Fruit fly (Drosophila melanogaster) whole organism, wandering third instar larva: Measurements from ENCODE around the gene CG8301.

ENCODE experiments used
- Hr83 ChIP-seq: fragments of 200-300 bp; sonication (Bioruptor generic); optimal IDR thresholded peaks from 2 replicates; lab custom pipeline; 2016; ENCODE audit warnings: missing biosample characterization, mild to moderate bottlenecking, missing genetic modification characterization, moderate library complexity; ENCODE audit not compliant: poor library complexity, severe bottlenecking
- dl ChIP-seq, 2 experiments: fragments of 175-275, 200-275 bp in 1 of 2; fragments of 200-275 bp in 1 of 2; sonication (Bioruptor generic); optimal IDR thresholded peaks; lab custom pipeline; 2018; ENCODE audit warnings: mild to moderate bottlenecking in 2 of 2, missing biosample characterization in 2 of 2, missing genetic modification characterization in 2 of 2, moderate library complexity in 2 of 2; ENCODE audit not compliant: partially characterized antibody in 2 of 2, insufficient read depth in 1 of 2

DNA sequence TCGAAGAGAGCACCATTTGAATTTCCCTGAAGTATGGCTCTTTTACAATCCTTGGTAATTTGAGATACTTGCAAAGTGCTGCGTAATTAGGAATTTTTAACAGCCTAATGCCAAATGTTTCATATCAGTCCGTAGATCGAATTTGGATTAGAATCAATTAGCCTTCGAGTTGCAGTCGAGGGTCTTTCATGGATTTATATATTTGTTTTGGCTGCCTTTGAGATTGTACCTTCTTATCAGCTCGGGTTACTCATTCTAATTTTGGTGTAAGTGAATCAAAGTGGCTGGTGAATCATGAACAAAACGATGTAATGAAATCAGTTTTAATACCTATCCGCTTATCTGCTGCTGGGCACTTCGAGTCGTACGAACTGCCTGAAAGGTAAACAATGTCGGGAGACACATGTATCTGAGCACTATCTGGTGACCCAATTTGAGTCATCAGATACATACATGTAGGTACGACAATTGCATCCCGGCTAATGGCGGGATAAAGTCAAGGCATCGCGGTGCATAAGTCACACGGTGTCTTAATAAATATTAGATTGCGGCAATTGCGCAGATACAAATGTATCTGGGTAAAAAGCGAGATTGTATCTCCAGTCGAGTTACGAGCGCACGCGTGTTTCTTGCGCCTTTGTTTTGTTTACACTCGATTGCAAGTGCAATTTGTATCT is 14.7 kb downstream of the CG8301 start:
- no peak for TF ChIP-seq dl (GFP tag; optimal IDR thresholded peaks at IDR 0.05; lab: Kevin White, UChicago; ENCODE audit: insufficient read depth in 1 of 2, partially characterized antibody in 2 of 2)
- TF ChIP-seq Hr83 (GFP tag; lab: Kevin White, UChicago) = no peak
